Worm (Caenorhabditis elegans) whole organism, L4 larva: ENCODE measurements around the gene lmd-5.

Experiments
- D1046.2 ChIP-seq: fragments of 200-800 bp; sonication (Bioruptor generic); IDR thresholded peaks from 2 replicates; pipeline ENCODE4 v1.3.6; 2022; ENCODE audit warnings: missing genetic modification characterization, missing compliant biosample characterization
- T20F7.1 ChIP-seq: fragments of 200-800 bp; sonication (Bioruptor generic); optimal IDR thresholded peaks from 2 replicates; lab custom pipeline; 2018; ENCODE audit warnings: mild to moderate bottlenecking, missing genetic modification characterization, missing compliant biosample characterization
- aha-1 ChIP-seq: fragments of 150-350 bp; peaks from one replicate; lab custom pipeline; 2014; ENCODE audit warnings: missing biosample characterization, missing genetic modification characterization
- hlh-30 ChIP-seq: sonication (generic microtip); optimal IDR thresholded peaks from 2 replicates; lab custom pipeline; 2017; ENCODE audit warnings: antibody characterized with exemption, mild to moderate bottlenecking, missing genetic modification characterization, missing compliant biosample characterization; ENCODE audit not compliant: insufficient read depth
- lin-15B ChIP-seq: fragments of 150-350 bp; sonication (generic microtip); optimal IDR thresholded peaks from 3 replicates; lab custom pipeline; 2014; ENCODE audit warnings: missing biosample characterization, missing genetic modification characterization
- nhr-28 ChIP-seq: fragments of 150-350 bp; optimal IDR thresholded peaks from 2 replicates; lab custom pipeline; 2014; ENCODE audit warnings: missing biosample characterization, missing genetic modification characterization
- nhr-42 ChIP-seq: fragments of 200-800 bp; sonication (Bioruptor generic); IDR thresholded peaks from 2 replicates; pipeline ENCODE4 v1.3.6; 2022; ENCODE audit warnings: missing genetic modification characterization, missing compliant biosample characterization
- rbr-2 ChIP-seq: sonication (generic microtip); optimal IDR thresholded peaks from 2 replicates; lab custom pipeline; 2016; ENCODE audit warnings: missing genotype, missing genetic modification characterization, missing compliant biosample characterization
- zfp-2 ChIP-seq: sonication (generic microtip); optimal IDR thresholded peaks from 2 replicates; lab custom pipeline; 2016; ENCODE audit warnings: mild to moderate bottlenecking, missing genetic modification characterization, missing compliant biosample characterization

ce11 chrV:7175201-7175600 lies 51.7 kb downstream of the lmd-5 start, which contains the start of gene lgc-39:
- TF ChIP-seq hlh-30 = no peak
- TF ChIP-seq zfp-2 = no peak
- no peak for TF ChIP-seq T20F7.1 (GFP tag; lab: Kevin White, UChicago)
- no peak for TF ChIP-seq lin-15B (tag; lab: Kevin White, UChicago)
- no peak for TF ChIP-seq nhr-28 (tag; lab: Kevin White, UChicago)
- TF ChIP-seq rbr-2 (tag; lab: Kevin White, UChicago) = no peak
- TF ChIP-seq D1046.2 = no peak
- no peak for TF ChIP-seq aha-1 (tag; lab: Kevin White, UChicago)
- TF ChIP-seq nhr-42 (GFP tag; lab: Robert Waterston, UW) = no peak
